Worm (Caenorhabditis elegans): ENCODE measurements around the gene C41H7.9.
A peak's percentile ranks its signal among the peaks of the same experiment; 100 is the strongest.

The C41H7.9 gene

ce11 chrII:2976597-2976996, 35.4 kb downstream of the C41H7.9 start, which contains the start of gene nhr-88:
Gene nhr-88 (plus strand): TSS chrII:2976639.
- no peak for TF ChIP-seq nhr-11 (tag; optimal IDR thresholded peaks at IDR 0.05)
- TF ChIP-seq hlh-15 (tag; optimal IDR thresholded peaks at IDR 0.05): no peak
- TF ChIP-seq rnt-1 (tag; optimal IDR thresholded peaks at IDR 0.05): no peak
- peak; percentile 36 for TF ChIP-seq ceh-31 (tag; optimal IDR thresholded peaks at IDR 0.05)
- no peak for TF ChIP-seq ceh-30 (tag; optimal IDR thresholded peaks at IDR 0.05)
- TF ChIP-seq unc-55 (GFP tag; optimal IDR thresholded peaks at IDR 0.05): no peak
- TF ChIP-seq unc-42 (tag; optimal IDR thresholded peaks at IDR 0.05): peak; percentile 4
- TF ChIP-seq sox-4 (tag; optimal IDR thresholded peaks at IDR 0.05): peak; percentile 23
- no peak for TF ChIP-seq ref-2 (tag; optimal IDR thresholded peaks at IDR 0.05)
- TF ChIP-seq sdc-2 (tag; optimal IDR thresholded peaks at IDR 0.05): peak; percentile 9
- TF ChIP-seq pha-4 (tag; optimal IDR thresholded peaks at IDR 0.05): no peak
- no peak for TF ChIP-seq hlh-6 (tag; optimal IDR thresholded peaks at IDR 0.05)
- TF ChIP-seq fkh-6 (tag; optimal IDR thresholded peaks at IDR 0.05): no peak
- no peak for TF ChIP-seq ahr-1 (tag; optimal IDR thresholded peaks at IDR 0.05)

- TF ChIP-seq mec-3 (tag; optimal IDR thresholded peaks at IDR 0.05; ENCODE audit: borderline replicate concordance) (no peak), elt-2 (tag; optimal IDR thresholded peaks at IDR 0.05) (peak; percentile 96)
Measured at ce11 chrII:2975561-2976230, 36.3 kb downstream of the C41H7.9 start.

- TF ChIP-seq sox-4 (tag; optimal IDR thresholded peaks at IDR 0.05) (peak; percentile 42), F13H6.1 (tag; optimal IDR thresholded peaks at IDR 0.05) (peak; percentile 39), pax-1 (tag; optimal IDR thresholded peaks at IDR 0.05) (peak; percentile 40), elt-2 (tag; optimal IDR thresholded peaks at IDR 0.05) (no peak), unc-3 (GFP tag; conservative IDR thresholded peaks at IDR 0.05) (0 out of 2 replicates have a peak, but pooled peaks have one; percentile 4), unc-3 (tag; optimal IDR thresholded peaks at IDR 0.05) (no peak), pha-4 (tag; optimal IDR thresholded peaks at IDR 0.05) (no peak), ets-4 (tag; optimal IDR thresholded peaks at IDR 0.05) (no peak), dve-1 (tag; optimal IDR thresholded peaks at IDR 0.05) (peak; percentile 69), unc-42 (tag; optimal IDR thresholded peaks at IDR 0.05) (no peak), sox-2 (GFP tag; IDR thresholded peaks at IDR 0.05) (no peak; the same call in 1 of the 2 replicates), pros-1 (tag; optimal IDR thresholded peaks at IDR 0.05) (peak; percentile 87), ceh-31 (tag; optimal IDR thresholded peaks at IDR 0.05) (peak; percentile 79), ahr-1 (tag; optimal IDR thresholded peaks at IDR 0.05) (no peak), ceh-34 (tag; optimal IDR thresholded peaks at IDR 0.05) (peak; percentile 3), ceh-2 (tag; optimal IDR thresholded peaks at IDR 0.05) (no peak), lim-6 (tag; optimal IDR thresholded peaks at IDR 0.05) (no peak), ceh-6 (GFP tag; optimal IDR thresholded peaks at IDR 0.05) (no peak), ceh-19 (GFP tag; optimal IDR thresholded peaks at IDR 0.05) (peak; percentile 12), ceh-9 (tag; optimal IDR thresholded peaks at IDR 0.05) (no peak), ceh-45 (GFP tag; IDR thresholded peaks at IDR 0.05) (no peak), ztf-16 (tag; optimal IDR thresholded peaks at IDR 0.05) (peak; percentile 18), ceh-14 (tag; optimal IDR thresholded peaks at IDR 0.05) (no peak), hlh-30 (tag; optimal IDR thresholded peaks at IDR 0.05; ENCODE audit: insufficient read depth) (peak; percentile 70), rnt-1 (tag; optimal IDR thresholded peaks at IDR 0.05) (no peak), nhr-11 (tag; optimal IDR thresholded peaks at IDR 0.05) (no peak), nfya-1 (tag; optimal IDR thresholded peaks at IDR 0.05) (peak; percentile 78), pat-9 (tag; optimal IDR thresholded peaks at IDR 0.05) (peak; percentile 42), ceh-30 (tag; optimal IDR thresholded peaks at IDR 0.05) (no peak), npax-4 (tag; optimal IDR thresholded peaks at IDR 0.05) (no peak), unc-86 (tag; optimal IDR thresholded peaks at IDR 0.05) (peak; percentile 31), Y22D7AL.16 (tag; optimal IDR thresholded peaks at IDR 0.05) (no peak), unc-55 (GFP tag; optimal IDR thresholded peaks at IDR 0.05) (peak; percentile 65), C38D4.7 (GFP tag; optimal IDR thresholded peaks at IDR 0.05) (no peak), dmd-4 (tag; optimal IDR thresholded peaks at IDR 0.05; ENCODE audit: borderline replicate concordance) (no peak), ceh-48 (tag; optimal IDR thresholded peaks at IDR 0.05) (no peak), odd-2 (tag; optimal IDR thresholded peaks at IDR 0.05) (no peak), K02D7.2 (tag; optimal IDR thresholded peaks at IDR 0.05) (no peak), ttx-3 (tag; optimal IDR thresholded peaks at IDR 0.05) (peak; percentile 38), lin-11 (tag; optimal IDR thresholded peaks at IDR 0.05) (no peak), hlh-8 (tag; optimal IDR thresholded peaks at IDR 0.05) (no peak)
Measured at ce11 chrII:2973940-2974402, 38.1 kb downstream of the C41H7.9 start.
